Fruit fly (Drosophila melanogaster) whole organism, prepupa: ENCODE results near the gene CG12516.

ENCODE experiments used
- Blimp-1 ChIP-seq: fragments of 200-800 bp; sonication (Bioruptor generic); optimal IDR thresholded peaks from 3 replicates; lab custom pipeline; 2017; ENCODE audit warnings: missing biosample characterization, missing genetic modification characterization, mild to moderate bottlenecking, moderate library complexity, missing genetic modification reagents
- CG10631 ChIP-seq: fragments of 200-800 bp; sonication (Bioruptor generic); optimal IDR thresholded peaks from 2 replicates; lab custom pipeline; 2016; ENCODE audit warnings: missing biosample characterization, missing genetic modification characterization
- CG10669 ChIP-seq: fragments of 200-800 bp; sonication (Bioruptor generic); optimal IDR thresholded peaks from 3 replicates; lab custom pipeline; 2018; ENCODE audit warnings: missing biosample characterization, mild to moderate bottlenecking, missing genetic modification characterization, moderate library complexity
- CG11762 ChIP-seq: fragments of 200-800 bp; sonication (Bioruptor generic); optimal IDR thresholded peaks from 3 replicates; lab custom pipeline; 2016; ENCODE audit warnings: missing biosample characterization, missing genetic modification characterization; ENCODE audit not compliant: insufficient read depth
- CG11902 ChIP-seq: fragments of 200-800 bp; sonication (Bioruptor generic); optimal IDR thresholded peaks from 3 replicates; lab custom pipeline; 2016; ENCODE audit warnings: missing biosample characterization, missing genetic modification characterization
- CG15336 ChIP-seq: fragments of 200-800 bp; sonication (Bioruptor generic); IDR thresholded peaks from 2 replicates; pipeline ENCODE4 v1.3.6; 2022; ENCODE audit warnings: missing biosample characterization, missing genetic modification characterization
- CG16779 ChIP-seq: fragments of 200-800 bp; sonication (Bioruptor generic); optimal IDR thresholded peaks from 3 replicates; lab custom pipeline; 2017; ENCODE audit warnings: missing biosample characterization, mild to moderate bottlenecking, missing genetic modification characterization
- CG3032 ChIP-seq: fragments of 200-800 bp; optimal IDR thresholded peaks from 2 replicates; lab custom pipeline; 2019; ENCODE audit warnings: missing biosample characterization, mild to moderate bottlenecking, missing genetic modification characterization, moderate library complexity
- CG34406 ChIP-seq: fragments of 200-800 bp; sonication (Bioruptor generic); optimal IDR thresholded peaks from 3 replicates; lab custom pipeline; 2016; ENCODE audit warnings: missing biosample characterization, missing genetic modification characterization
- CG3919 ChIP-seq: fragments of 200-800 bp; sonication (Bioruptor generic); optimal IDR thresholded peaks from 3 replicates; lab custom pipeline; 2016; ENCODE audit warnings: missing biosample characterization, missing genetic modification characterization
- CG6163 ChIP-seq: fragments of 200-800 bp; sonication (Bioruptor generic); IDR thresholded peaks from 3 replicates; pipeline ENCODE4 v1.3.6; 2022; ENCODE audit warnings: missing biosample characterization, missing genetic modification characterization
- CG6792 ChIP-seq: fragments of 200-800 bp; sonication (Bioruptor generic); optimal IDR thresholded peaks from 3 replicates; lab custom pipeline; 2016; ENCODE audit warnings: missing biosample characterization, missing genetic modification characterization
- CG6854 ChIP-seq: fragments of 200-800 bp; sonication (Bioruptor generic); optimal IDR thresholded peaks from 2 replicates; lab custom pipeline; 2017; ENCODE audit warnings: missing biosample characterization, mild to moderate bottlenecking, missing genetic modification characterization
- CG7368 ChIP-seq: fragments of 200-800 bp; sonication (Bioruptor generic); optimal IDR thresholded peaks from 3 replicates; lab custom pipeline; 2016; ENCODE audit warnings: missing biosample characterization, missing genetic modification characterization
- CG8119 ChIP-seq: fragments of 200-800 bp; sonication (Bioruptor generic); IDR thresholded peaks from 3 replicates; pipeline ENCODE4 v1.3.6; 2022; ENCODE audit warnings: missing biosample characterization, missing genetic modification characterization
- CG8319 ChIP-seq: fragments of 200-800 bp; sonication (Bioruptor generic); optimal IDR thresholded peaks from 3 replicates; lab custom pipeline; 2016; ENCODE audit warnings: missing biosample characterization, missing genetic modification characterization
- CG8632 ChIP-seq: fragments of 200-800 bp; sonication (Bioruptor generic); optimal IDR thresholded peaks from 3 replicates; lab custom pipeline; 2016; ENCODE audit warnings: missing biosample characterization, missing genetic modification characterization
- Eip75B ChIP-seq: fragments of 200-800 bp; sonication (Bioruptor generic); optimal IDR thresholded peaks from 3 replicates; lab custom pipeline; 2016; ENCODE audit warnings: missing biosample characterization, missing genetic modification characterization
- Eip78C ChIP-seq: fragments of 200-800 bp; sonication (Bioruptor generic); peaks from one replicate; lab custom pipeline; 2016; ENCODE audit warnings: missing biosample characterization, missing genetic modification characterization
- Eip93F ChIP-seq: fragments of 200-800 bp; sonication (Bioruptor generic); optimal IDR thresholded peaks from 2 replicates; lab custom pipeline; 2016; ENCODE audit warnings: missing biosample characterization, mild to moderate bottlenecking, missing genetic modification characterization
- Ets21C ChIP-seq: fragments of 200-800 bp; sonication (Bioruptor generic); optimal IDR thresholded peaks from 3 replicates; lab custom pipeline; 2016; ENCODE audit warnings: missing biosample characterization, missing genetic modification characterization
- Ets96B ChIP-seq: fragments of 200-800 bp; optimal IDR thresholded peaks from 2 replicates; lab custom pipeline; 2019; ENCODE audit warnings: missing biosample characterization, mild to moderate bottlenecking, missing genetic modification characterization, moderate library complexity
- Gug ChIP-seq: fragments of 200-800 bp; sonication (Bioruptor generic); IDR thresholded peaks from 2 replicates; pipeline ENCODE4 v1.3.6; 2022; ENCODE audit warnings: missing biosample characterization, missing genetic modification characterization
- Hr38 ChIP-seq: sonication (Bioruptor generic); optimal IDR thresholded peaks from 2 replicates; lab custom pipeline; 2016; ENCODE audit warnings: missing biosample characterization, missing genetic modification characterization
- Hr39 ChIP-seq: fragments of 200-800 bp; sonication (Bioruptor generic); optimal IDR thresholded peaks from 2 replicates; lab custom pipeline; 2016; ENCODE audit warnings: missing biosample characterization, missing genetic modification characterization
- Hr4 ChIP-seq: fragments of 200-800 bp; sonication (Bioruptor generic); optimal IDR thresholded peaks from 3 replicates; lab custom pipeline; 2016; ENCODE audit warnings: missing biosample characterization, missing genetic modification characterization
- Lpt ChIP-seq: fragments of 200-800 bp; sonication (Bioruptor generic); optimal IDR thresholded peaks from 3 replicates; lab custom pipeline; 2016; ENCODE audit warnings: missing biosample characterization, missing genetic modification characterization
- Met ChIP-seq: fragments of 200-800 bp; sonication (Bioruptor generic); optimal IDR thresholded peaks from 3 replicates; lab custom pipeline; 2016; ENCODE audit warnings: missing biosample characterization, missing genetic modification characterization
- OdsH ChIP-seq: fragments of 200-800 bp; sonication (Bioruptor generic); optimal IDR thresholded peaks from 3 replicates; lab custom pipeline; 2016; ENCODE audit warnings: missing biosample characterization, missing genetic modification characterization
- Sox102F ChIP-seq: fragments of 200-800 bp; sonication (Bioruptor generic); optimal IDR thresholded peaks from 2 replicates; lab custom pipeline; 2016; ENCODE audit warnings: missing biosample characterization, mild to moderate bottlenecking, missing genetic modification characterization
- Sox14 ChIP-seq: fragments of 200-800 bp; sonication (Bioruptor generic); optimal IDR thresholded peaks from 3 replicates; lab custom pipeline; 2016; ENCODE audit warnings: missing biosample characterization, missing genetic modification characterization
- Sox15 ChIP-seq: fragments of 200-800 bp; sonication (Bioruptor generic); optimal IDR thresholded peaks from 3 replicates; lab custom pipeline; 2016; ENCODE audit warnings: missing biosample characterization, missing genetic modification characterization
- acj6 ChIP-seq: fragments of 200-800 bp; sonication (Bioruptor generic); optimal IDR thresholded peaks from 3 replicates; lab custom pipeline; 2016; ENCODE audit warnings: missing biosample characterization, missing genetic modification characterization
- eg ChIP-seq: fragments of 200-800 bp; sonication (Bioruptor generic); IDR thresholded peaks from 3 replicates; pipeline ENCODE4 v1.3.6; 2022; ENCODE audit warnings: missing biosample characterization, missing genetic modification characterization
- esn ChIP-seq: fragments of 200-800 bp; sonication (Bioruptor generic); optimal IDR thresholded peaks from 2 replicates; lab custom pipeline; 2016; ENCODE audit warnings: missing biosample characterization, mild to moderate bottlenecking, missing genetic modification characterization, moderate library complexity
- fd59A ChIP-seq: fragments of 200-800 bp; sonication (Bioruptor generic); optimal IDR thresholded peaks from 2 replicates; lab custom pipeline; 2017; ENCODE audit warnings: missing biosample characterization, mild to moderate bottlenecking, missing genetic modification characterization, missing genetic modification reagents
- fd85E ChIP-seq: fragments of 200-800 bp; sonication (Bioruptor generic); optimal IDR thresholded peaks from 3 replicates; lab custom pipeline; 2016; ENCODE audit warnings: missing biosample characterization, missing genetic modification characterization
- fkh ChIP-seq: fragments of 200-800 bp; sonication (Bioruptor generic); optimal IDR thresholded peaks from 3 replicates; lab custom pipeline; 2017; ENCODE audit warnings: missing biosample characterization, mild to moderate bottlenecking, missing genetic modification characterization, moderate library complexity
- net ChIP-seq: fragments of 200-800 bp; sonication (Bioruptor generic); optimal IDR thresholded peaks from 3 replicates; lab custom pipeline; 2016; ENCODE audit warnings: missing biosample characterization, missing genetic modification characterization
- salr ChIP-seq, 2 experiments: fragments of 200-800 bp; sonication (Bioruptor generic); optimal IDR thresholded peaks; 3 replicates each; lab custom pipeline; 2016 to 2018; ENCODE audit warnings: missing biosample characterization in 2 of 2, missing genetic modification characterization in 2 of 2, mild to moderate bottlenecking in 1 of 2
- spab ChIP-seq: fragments of 200-800 bp; sonication (Bioruptor generic); optimal IDR thresholded peaks from 2 replicates; lab custom pipeline; 2017; ENCODE audit warnings: missing biosample characterization, mild to moderate bottlenecking, missing genetic modification characterization, missing genetic modification reagents
- ss ChIP-seq, 2 experiments: fragments of 200-800 bp; sonication (Bioruptor generic); optimal IDR thresholded peaks; 2 replicates in 1 of 2; 3 replicates in 1 of 2; lab custom pipeline; 2017 to 2018; ENCODE audit warnings: mild to moderate bottlenecking in 2 of 2, missing biosample characterization in 2 of 2, missing genetic modification characterization in 2 of 2, moderate library complexity in 1 of 2
- svp ChIP-seq: fragments of 200-800 bp; sonication (Bioruptor generic); peaks from one replicate; lab custom pipeline; 2016; ENCODE audit warnings: missing biosample characterization, missing genetic modification characterization
- topi ChIP-seq: fragments of 200-800 bp; sonication (Bioruptor generic); optimal IDR thresholded peaks from 3 replicates; lab custom pipeline; 2016; ENCODE audit warnings: missing biosample characterization, missing genetic modification characterization
- vri ChIP-seq: fragments of 200-800 bp; sonication (Bioruptor generic); optimal IDR thresholded peaks from 3 replicates; lab custom pipeline; 2016; ENCODE audit warnings: missing biosample characterization, mild to moderate bottlenecking, missing genetic modification characterization

The CG12516 gene

DNA sequence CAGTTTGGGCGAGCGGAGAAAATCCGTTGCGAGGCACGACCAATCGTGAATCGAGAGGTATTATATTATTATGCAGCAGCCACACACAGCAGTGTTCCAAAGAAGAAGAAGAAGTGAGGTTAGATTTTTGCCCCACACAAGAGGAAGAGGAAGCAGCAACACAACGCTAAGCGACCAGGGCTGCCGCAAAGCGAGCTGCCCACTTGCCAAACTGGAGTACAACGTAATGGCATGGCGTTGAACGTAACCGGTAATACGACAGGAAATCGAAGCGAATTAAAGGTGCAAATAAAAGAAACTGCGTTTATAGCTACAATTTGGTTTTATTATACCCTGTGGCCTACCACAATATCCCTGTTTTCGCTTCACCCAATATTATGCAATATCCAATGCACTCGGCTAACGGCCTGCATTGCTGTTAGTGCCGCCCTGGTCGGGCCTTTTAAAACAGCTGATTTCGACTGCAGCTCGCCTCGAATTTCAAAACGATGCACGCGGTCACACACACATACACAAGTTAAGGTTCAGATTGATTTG, 31.1 kb upstream of the CG12516 start (continued):
- TF ChIP-seq CG6163 = peak; percentile 71
- peak; percentile 71 for TF ChIP-seq CG6792 (GFP tag; lab: Kevin White, UChicago)
- peak; percentile 32; the same call in 1 of the 2 replicates for TF ChIP-seq CG15336 (GFP tag; lab: Robert Waterston, UW)
- TF ChIP-seq Sox102F = peak; percentile 51
- peak; percentile 3 to 71 for TF ChIP-seq ss (GFP tag; optimal IDR thresholded peaks at IDR 0.05; lab: Kevin White, UChicago)
- TF ChIP-seq Gug (GFP tag; lab: Robert Waterston, UW) = peak; percentile 66
- TF ChIP-seq eg (GFP tag; lab: Robert Waterston, UW) = peak; percentile 72; the same call in 2 of the 3 replicates
- TF ChIP-seq CG3919 = peak; percentile 75
- peak; percentile 26 for TF ChIP-seq CG16779 (tag; lab: Kevin White, UChicago)
- peak; percentile 60 for TF ChIP-seq CG34406 (GFP tag; lab: Kevin White, UChicago)
- TF ChIP-seq vri (GFP tag; lab: Kevin White, UChicago) = peak; percentile 96
- peak; percentile 90 for TF ChIP-seq Eip78C
- TF ChIP-seq CG6854 (GFP tag; lab: Kevin White, UChicago) = peak; percentile 9
- peak; percentile 68 for TF ChIP-seq net
- no peak for TF ChIP-seq Eip93F (GFP tag; lab: Kevin White, UChicago)
- peak; percentile 51; the same call in 2 of the 3 replicates for TF ChIP-seq CG8119
- TF ChIP-seq Met (GFP tag; lab: Kevin White, UChicago) = peak; percentile 69
- peak; percentile 80 for TF ChIP-seq esn
- TF ChIP-seq Lpt (GFP tag; lab: Kevin White, UChicago) = peak; percentile 45
- peak; percentile 42 for TF ChIP-seq fd85E (GFP tag; lab: Kevin White, UChicago)
- TF ChIP-seq, all 60 proteins: peak for 55

DNA sequence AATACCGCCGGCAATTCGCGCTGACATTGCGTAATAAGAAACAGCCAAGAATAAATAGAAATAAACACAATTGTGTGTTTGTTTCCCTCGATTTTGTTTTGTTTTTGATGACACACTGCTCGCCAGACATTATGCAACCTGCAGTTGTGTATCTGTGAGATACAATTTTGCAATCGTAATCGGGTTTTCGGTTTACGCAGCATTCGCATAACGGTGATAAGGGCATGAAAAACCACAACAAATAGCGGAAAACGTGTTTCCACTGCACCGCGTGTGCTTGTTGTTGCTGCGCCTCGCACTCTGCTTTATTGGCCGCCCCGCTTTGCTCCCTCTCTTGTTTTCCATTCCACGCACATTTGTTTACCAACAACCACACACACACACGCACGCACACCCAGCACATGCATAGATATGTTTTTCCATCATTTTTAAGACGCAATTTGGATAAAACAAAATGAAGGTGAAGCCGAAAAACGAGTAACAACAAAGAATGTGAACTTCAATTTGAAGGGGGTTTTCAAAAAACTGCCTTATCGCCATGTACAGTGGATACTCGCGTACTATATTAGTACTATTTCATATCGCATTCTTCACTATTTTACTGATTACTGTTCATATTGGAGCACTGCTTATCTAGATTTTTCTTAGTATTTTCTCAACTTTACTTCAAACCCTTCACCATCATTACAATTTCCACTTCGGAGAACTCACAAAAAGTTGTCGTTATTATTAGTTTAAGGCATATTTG, 28.4 kb upstream of the CG12516 start:
- TF ChIP-seq CG7368 (GFP tag; lab: Kevin White, UChicago) (no peak), vri (GFP tag; lab: Kevin White, UChicago) (peak; percentile 71), fkh (GFP tag; lab: Kevin White, UChicago) (peak; percentile 38)
- TF ChIP-seq, all 60 proteins: peak for 2

DNA sequence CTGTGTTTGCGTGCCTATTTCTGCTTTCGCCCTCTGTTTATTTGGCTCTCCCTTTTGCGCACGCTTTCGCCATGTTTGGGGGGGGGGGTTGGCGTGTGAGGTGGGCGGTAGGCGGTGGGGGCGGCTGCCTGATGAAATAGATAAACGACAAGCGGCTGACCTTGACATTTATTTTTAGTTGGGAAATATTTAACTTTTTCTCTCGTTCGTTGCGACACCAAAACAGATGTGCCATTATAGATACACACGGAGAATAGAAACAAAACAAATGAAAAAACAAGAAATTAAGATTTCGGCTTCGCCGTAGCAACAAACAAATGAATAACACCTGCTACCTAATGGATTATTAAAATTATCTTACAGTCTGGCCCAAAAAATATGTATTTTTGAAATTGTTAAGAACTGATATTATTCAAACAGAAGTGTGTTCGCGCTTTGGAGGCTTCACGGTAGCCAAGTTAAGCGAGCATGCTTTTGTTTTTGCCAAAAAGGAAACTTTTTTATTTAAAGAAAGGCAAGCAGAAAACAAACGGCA, 27.8 kb upstream of the CG12516 start:
- TF ChIP-seq Sox15 = no peak
- TF ChIP-seq Hr39 (GFP tag; lab: Kevin White, UChicago) = no peak
- no peak for TF ChIP-seq CG10631 (GFP tag; lab: Kevin White, UChicago)
- TF ChIP-seq spab (GFP tag; lab: Kevin White, UChicago) = no peak
- no peak for TF ChIP-seq CG3032 (tag; lab: Kevin White, UChicago)
- TF ChIP-seq topi (GFP tag; lab: Kevin White, UChicago) = no peak
- TF ChIP-seq CG6792 (GFP tag; lab: Kevin White, UChicago) = no peak
- no peak for TF ChIP-seq vri (GFP tag; lab: Kevin White, UChicago)
- no peak for TF ChIP-seq CG11762 (GFP tag; lab: Kevin White, UChicago)
- no peak for TF ChIP-seq CG6854 (GFP tag; lab: Kevin White, UChicago)
- no peak for TF ChIP-seq Hr38 (GFP tag; lab: Kevin White, UChicago)
- TF ChIP-seq fd59A (GFP tag; lab: Kevin White, UChicago) = no peak
- TF ChIP-seq CG34406 (GFP tag; lab: Kevin White, UChicago) = no peak
- TF ChIP-seq CG11902 = no peak
- no peak for TF ChIP-seq salr (GFP tag; optimal IDR thresholded peaks at IDR 0.05; lab: Kevin White, UChicago)
- no peak for TF ChIP-seq Sox102F
- TF ChIP-seq Eip75B (GFP tag; lab: Kevin White, UChicago) = no peak
- TF ChIP-seq acj6 = no peak
- no peak for TF ChIP-seq Ets21C
- peak; percentile 67 for TF ChIP-seq svp (GFP tag; lab: Kevin White, UChicago)
- peak; percentile 61 for TF ChIP-seq Hr4 (GFP tag; lab: Kevin White, UChicago)
- TF ChIP-seq OdsH (GFP tag; lab: Kevin White, UChicago) = peak; percentile 13
- TF ChIP-seq CG8319 (GFP tag; lab: Kevin White, UChicago) = no peak
- no peak for TF ChIP-seq Sox14
- no peak for TF ChIP-seq Blimp-1
- no peak for TF ChIP-seq CG10669 (GFP tag; lab: Kevin White, UChicago)
- TF ChIP-seq net = peak; percentile 10
- TF ChIP-seq eg (GFP tag; lab: Robert Waterston, UW) = peak; percentile 70; the same call in 2 of the 3 replicates
- no peak for TF ChIP-seq CG8632 (GFP tag; lab: Kevin White, UChicago)
- TF ChIP-seq CG6163 = 0 out of 3 replicates have a peak, but pooled peaks have one; percentile 20
- no peak for TF ChIP-seq CG16779 (tag; lab: Kevin White, UChicago)
- no peak for TF ChIP-seq Ets96B (tag; lab: Kevin White, UChicago)
